Fruit fly (Drosophila melanogaster) whole organism, adult: ENCODE measurements around the gene Vps4.

Experiments
- CG14711 ChIP-seq: fragments of 200-800 bp; sonication (Bioruptor generic); optimal IDR thresholded peaks from 2 replicates; lab custom pipeline; 2018; ENCODE audit warnings: missing biosample characterization, mild to moderate bottlenecking, missing genetic modification characterization, moderate library complexity
- CG7101 ChIP-seq: fragments of 200-800 bp; sonication (Bioruptor generic); optimal IDR thresholded peaks from 2 replicates; lab custom pipeline; 2018; ENCODE audit warnings: missing biosample characterization, mild to moderate bottlenecking, missing genetic modification characterization, moderate library complexity
- Crg-1 ChIP-seq: fragments of 200-800 bp; sonication (Bioruptor generic); optimal IDR thresholded peaks from 2 replicates; lab custom pipeline; 2016; ENCODE audit warnings: missing biosample characterization, missing genetic modification characterization

DNA sequence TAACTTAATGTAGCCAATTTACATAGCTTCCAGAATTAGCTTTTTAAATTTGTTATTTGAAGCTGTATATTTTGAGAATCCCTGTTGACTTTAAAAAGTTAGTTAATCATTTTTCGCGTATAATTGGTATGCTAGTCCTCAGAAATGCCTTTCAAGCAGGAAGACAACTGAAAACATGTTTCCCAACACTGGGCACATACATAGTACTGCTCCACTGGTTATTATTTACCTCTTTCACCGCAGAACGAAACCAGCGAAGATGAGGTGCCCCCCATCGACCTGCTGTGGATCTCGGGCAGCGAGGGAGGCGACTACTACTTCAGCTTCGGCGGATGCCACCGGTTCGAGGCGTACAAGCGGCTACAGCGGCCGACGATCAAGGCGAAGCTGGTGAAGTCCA lies 49.7 kb upstream of the Vps4 start:
- no peak for TF ChIP-seq CG14711
- TF ChIP-seq CG7101 (tag; lab: Kevin White, UChicago), result no peak
- TF ChIP-seq Crg-1 (GFP tag; lab: Kevin White, UChicago), result no peak
